Fruit fly (Drosophila melanogaster): ENCODE data around the gene jp.

The jp gene

DNA sequence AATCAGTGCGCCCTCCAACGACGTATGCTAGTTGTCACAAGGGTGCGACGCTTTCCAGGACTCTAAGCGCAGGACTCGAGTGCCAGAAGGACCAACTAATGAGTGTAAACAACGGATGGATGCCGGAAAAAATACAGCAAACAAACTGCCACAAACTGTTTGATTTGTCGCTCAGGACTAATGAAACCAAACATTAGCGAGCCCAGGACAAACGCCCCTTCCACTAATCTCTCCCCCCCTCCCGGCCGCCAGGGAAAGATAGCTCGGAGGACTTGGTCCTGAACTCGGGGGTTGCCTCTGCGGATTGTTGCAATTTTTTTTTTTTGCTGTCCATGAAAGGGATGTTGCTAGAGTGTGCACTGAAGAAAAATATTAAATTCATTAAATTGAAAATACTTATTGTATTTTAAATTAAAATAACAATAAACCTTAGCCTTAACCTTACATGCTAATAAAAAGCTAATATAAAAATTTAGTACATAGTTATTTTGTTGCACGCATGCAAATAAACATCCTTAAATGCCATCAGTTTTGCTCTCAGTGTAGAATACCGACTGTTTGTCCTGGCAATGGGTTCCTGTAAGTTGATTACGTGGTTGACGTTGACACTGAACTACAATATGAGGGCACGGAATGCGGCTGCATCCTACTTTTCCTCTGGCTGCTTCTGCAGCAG lies 28.2 kb upstream of the jp start (continued):
- TF ChIP-seq Fer3 (tag; optimal IDR thresholded peaks at IDR 0.05) (no peak), CG14014 (GFP tag; IDR thresholded peaks at IDR 0.05) (0 out of 2 replicates have a peak, but pooled peaks have one; percentile 22), CG3281 (GFP tag; optimal IDR thresholded peaks at IDR 0.05) (no peak), CG3163 (GFP tag; optimal IDR thresholded peaks at IDR 0.05) (no peak), CG8478 (optimal IDR thresholded peaks at IDR 0.05) (no peak), gce (GFP tag; IDR thresholded peaks at IDR 0.05) (no peak), CG7357 (GFP tag; IDR thresholded peaks at IDR 0.05) (no peak), da (GFP tag; optimal IDR thresholded peaks at IDR 0.05) (no peak), sob (GFP tag; IDR thresholded peaks at IDR 0.05) (no peak), CG11398 (GFP tag; optimal IDR thresholded peaks at IDR 0.05) (no peak), grn (GFP tag; optimal IDR thresholded peaks at IDR 0.05) (no peak), Sox102F (GFP tag; optimal IDR thresholded peaks at IDR 0.05) (peak; percentile 41), Fer2 (tag; optimal IDR thresholded peaks at IDR 0.05) (no peak), Dll (GFP tag; IDR thresholded peaks at IDR 0.05; ENCODE audit: partially characterized antibody) (no peak), CG18011 (GFP tag; optimal IDR thresholded peaks at IDR 0.05) (no peak), chm (GFP tag; IDR thresholded peaks at IDR 0.05) (peak; percentile 72; the same call in 1 of the 2 replicates), caup (GFP tag; optimal IDR thresholded peaks at IDR 0.05; ENCODE audit: severe bottlenecking) (no peak), CG6683 (GFP tag; optimal IDR thresholded peaks at IDR 0.05) (no peak), fu2 (GFP tag; optimal IDR thresholded peaks at IDR 0.05) (no peak), Aef1 (GFP tag; IDR thresholded peaks at IDR 0.05) (no peak), seq (GFP tag; IDR thresholded peaks at IDR 0.05) (no peak), Mrtf (GFP tag; IDR thresholded peaks at IDR 0.05) (no peak), CG6813 (GFP tag; optimal IDR thresholded peaks at IDR 0.05) (peak; percentile 32), unpg (GFP tag; optimal IDR thresholded peaks at IDR 0.05) (peak; percentile 52), BEAF-32 (GFP tag; optimal IDR thresholded peaks at IDR 0.05) (no peak), CG14050 (GFP tag; IDR thresholded peaks at IDR 0.05) (no peak), C15 (GFP tag; IDR thresholded peaks at IDR 0.05) (no peak), Xbp1 (GFP tag; optimal IDR thresholded peaks at IDR 0.05) (peak; percentile 40), CG10147 (GFP tag; optimal IDR thresholded peaks at IDR 0.05) (no peak), CG6791 (GFP tag; IDR thresholded peaks at IDR 0.05; ENCODE audit: partially characterized antibody) (no peak), Bteb2 (GFP tag; optimal IDR thresholded peaks at IDR 0.05) (no peak), B-H2 (GFP tag; optimal IDR thresholded peaks at IDR 0.05) (no peak), CrebB (tag; optimal IDR thresholded peaks at IDR 0.05) (no peak), CG4328 (GFP tag; optimal IDR thresholded peaks at IDR 0.05) (no peak), Eip74EF (GFP tag; optimal IDR thresholded peaks at IDR 0.05) (peak in 1 of 2 experiments; percentile 2), CG10267 (tag; optimal IDR thresholded peaks at IDR 0.05) (peak; percentile 77), cas (GFP tag; IDR thresholded peaks at IDR 0.05) (no peak), dati (GFP tag; IDR thresholded peaks at IDR 0.05) (no peak), row (GFP tag; IDR thresholded peaks at IDR 0.05) (peak; percentile 75), vvl (GFP tag; IDR thresholded peaks at IDR 0.05) (peak; percentile 56; the same call in 1 of the 2 replicates), CG6272 (GFP tag; IDR thresholded peaks at IDR 0.05) (peak; percentile 44; the same call in 1 of the 2 replicates), h (optimal IDR thresholded peaks at IDR 0.05) (no peak), Neu2 (GFP tag; optimal IDR thresholded peaks at IDR 0.05; ENCODE audit: borderline replicate concordance) (no peak), pita (GFP tag; optimal IDR thresholded peaks at IDR 0.05) (no peak), CG7786 (GFP tag; optimal IDR thresholded peaks at IDR 0.05) (no peak), Dref (GFP tag; IDR thresholded peaks at IDR 0.05) (no peak), CG8281 (tag; optimal IDR thresholded peaks at IDR 0.05) (no peak), aop (GFP tag; IDR thresholded peaks at IDR 0.05) (no peak), CG1233 (GFP tag; optimal IDR thresholded peaks at IDR 0.05) (no peak), CG9215 (GFP tag; IDR thresholded peaks at IDR 0.05) (no peak), CG32767 (GFP tag; IDR thresholded peaks at IDR 0.05) (no peak)

Data from whole organism, embryonic.